Worm (Caenorhabditis elegans) whole organism, L4 larva: Measurements from ENCODE around the gene F36D4.4.

Experiments
- D1046.2 ChIP-seq: fragments of 200-800 bp; sonication (Bioruptor generic); IDR thresholded peaks from 2 replicates; pipeline ENCODE4 v1.3.6; 2022; ENCODE audit warnings: missing genetic modification characterization, missing compliant biosample characterization
- F44E2.7 ChIP-seq: fragments of 200-800 bp; sonication (Bioruptor generic); IDR thresholded peaks from 2 replicates; pipeline ENCODE4 v2.1.2; 2022; ENCODE audit warnings: missing genetic modification characterization, missing compliant biosample characterization
- R02D3.7 ChIP-seq: fragments of 150-350 bp; sonication (generic microtip); optimal IDR thresholded peaks from 3 replicates; lab custom pipeline; 2014; ENCODE audit warnings: missing biosample characterization, missing genetic modification characterization
- aha-1 ChIP-seq: fragments of 150-350 bp; peaks from one replicate; lab custom pipeline; 2014; ENCODE audit warnings: missing biosample characterization, missing genetic modification characterization
- ceh-28 ChIP-seq: fragments of 150-350 bp; optimal IDR thresholded peaks from 2 replicates; lab custom pipeline; 2014; ENCODE audit warnings: missing biosample characterization, missing genetic modification reagents, missing genetic modification characterization
- ceh-44 ChIP-seq: fragments of 200-800 bp; sonication (Bioruptor generic); IDR thresholded peaks from 2 replicates; pipeline ENCODE4 v1.3.6; 2022; ENCODE audit warnings: missing genetic modification reagents, missing genetic modification characterization, missing compliant biosample characterization
- ctbp-1 ChIP-seq: fragments of 200-800 bp; sonication (Bioruptor generic); IDR thresholded peaks from 2 replicates; pipeline ENCODE4 v1.3.6; 2022; ENCODE audit warnings: missing genetic modification reagents, missing genetic modification characterization, missing compliant biosample characterization
- daf-12 ChIP-seq: fragments of 150-350 bp; optimal IDR thresholded peaks from 2 replicates; lab custom pipeline; 2014; ENCODE audit warnings: missing biosample characterization, missing genetic modification reagents, missing genetic modification characterization
- daf-16 ChIP-seq, 3 experiments: sonication (generic microtip); optimal IDR thresholded peaks; 2 replicates each; lab custom pipeline; 2016 to 2017; ENCODE audit warnings: missing genetic modification characterization in 3 of 3, missing genetic modification reagents in 3 of 3, mild to moderate bottlenecking in 2 of 3, missing compliant biosample characterization in 2 of 3, missing biosample characterization in 1 of 3, moderate library complexity in 1 of 3
- daf-8 ChIP-seq: fragments of 200-800 bp; sonication (Bioruptor generic); IDR thresholded peaks from 2 replicates; pipeline ENCODE4 v1.3.6; 2022; ENCODE audit warnings: missing genetic modification characterization, missing compliant biosample characterization
- dmd-9 ChIP-seq: fragments of 200-800 bp; sonication (Bioruptor generic); IDR thresholded peaks from 2 replicates; pipeline ENCODE4 v1.3.6; 2022; ENCODE audit warnings: missing genetic modification reagents, missing genetic modification characterization, missing compliant biosample characterization
- egl-43 ChIP-seq: fragments of 200-800 bp; sonication (Bioruptor generic); IDR thresholded peaks from 2 replicates; pipeline ENCODE4 v1.3.6; 2022; ENCODE audit warnings: missing genetic modification reagents, missing genetic modification characterization, missing compliant biosample characterization
- fkh-10 ChIP-seq: fragments of 150-350 bp; optimal IDR thresholded peaks from 2 replicates; lab custom pipeline; 2014; ENCODE audit warnings: missing biosample characterization, missing genetic modification reagents, missing genetic modification characterization
- gei-8 ChIP-seq: fragments of 200-800 bp; sonication (Bioruptor generic); optimal IDR thresholded peaks from 2 replicates; lab custom pipeline; 2018; ENCODE audit warnings: mild to moderate bottlenecking, missing genetic modification characterization, missing compliant biosample characterization
- hif-1 ChIP-seq, 2 experiments: sonication (generic microtip); optimal IDR thresholded peaks; 2 replicates each; lab custom pipeline; 2016 to 2017; ENCODE audit warnings: missing compliant biosample characterization in 2 of 2, missing genetic modification characterization in 2 of 2, missing genetic modification reagents in 2 of 2, missing genotype in 2 of 2, mild to moderate bottlenecking in 1 of 2
- hlh-11 ChIP-seq: fragments of 200-800 bp; sonication (Bioruptor generic); optimal IDR thresholded peaks from 2 replicates; lab custom pipeline; 2018; ENCODE audit warnings: mild to moderate bottlenecking, missing genetic modification characterization, missing compliant biosample characterization
- jun-1 ChIP-seq: fragments of 150-350 bp; optimal IDR thresholded peaks from 2 replicates; lab custom pipeline; 2014; ENCODE audit warnings: missing biosample characterization, missing genetic modification reagents, missing genetic modification characterization
- lin-13 ChIP-seq: fragments of 150-350 bp; optimal IDR thresholded peaks from 2 replicates; lab custom pipeline; 2014; ENCODE audit warnings: missing biosample characterization, missing genetic modification reagents, missing genetic modification characterization
- lin-29 ChIP-seq: fragments of 200-800 bp; sonication (Bioruptor generic); IDR thresholded peaks from 2 replicates; pipeline ENCODE4 v1.3.6; 2022; ENCODE audit warnings: missing genetic modification reagents, missing genetic modification characterization, missing compliant biosample characterization
- lir-3 ChIP-seq: sonication (generic microtip); optimal IDR thresholded peaks from 2 replicates; lab custom pipeline; 2016; ENCODE audit warnings: mild to moderate bottlenecking, missing genetic modification characterization, missing compliant biosample characterization
- lsy-2 ChIP-seq, 2 experiments: fragments of 150-350 bp in 1 of 2; sonication (generic microtip) in 1 of 2; optimal IDR thresholded peaks; 2 replicates each; lab custom pipeline; 2014 to 2017; ENCODE audit warnings: missing biosample characterization in 2 of 2, missing genetic modification characterization in 2 of 2
- madf-5 ChIP-seq, 2 experiments: fragments of 200-800 bp; sonication (Bioruptor generic); IDR thresholded peaks; 2 replicates each; pipeline ENCODE4 v1.3.6; 2022; ENCODE audit warnings: missing compliant biosample characterization in 2 of 2, missing genetic modification characterization in 2 of 2
- madf-9 ChIP-seq: fragments of 200-800 bp; sonication (Bioruptor generic); conservative IDR thresholded peaks from 2 replicates; pipeline ENCODE4 v1.3.6; 2022; ENCODE audit warnings: missing genetic modification reagents, missing genetic modification characterization, missing compliant biosample characterization
- mep-1 ChIP-seq: fragments of 150-350 bp; sonication (generic microtip); optimal IDR thresholded peaks from 3 replicates; lab custom pipeline; 2014; ENCODE audit warnings: missing biosample characterization, missing genetic modification characterization
- mes-2 ChIP-seq: sonication (generic microtip); optimal IDR thresholded peaks from 2 replicates; lab custom pipeline; 2016; ENCODE audit warnings: missing genotype, mild to moderate bottlenecking, missing genetic modification characterization, missing compliant biosample characterization; ENCODE audit not compliant: poor library complexity, severe bottlenecking
- mxl-2 ChIP-seq: fragments of 200-800 bp; sonication (Bioruptor generic); conservative IDR thresholded peaks from 2 replicates; pipeline ENCODE4 v1.3.6; 2022; ENCODE audit warnings: missing genetic modification reagents, missing genetic modification characterization, missing compliant biosample characterization
- nhr-102 ChIP-seq: sonication (generic microtip); optimal IDR thresholded peaks from 2 replicates; lab custom pipeline; 2016; ENCODE audit warnings: mild to moderate bottlenecking, missing genetic modification characterization, moderate library complexity, missing compliant biosample characterization
- nhr-28 ChIP-seq: fragments of 150-350 bp; optimal IDR thresholded peaks from 2 replicates; lab custom pipeline; 2014; ENCODE audit warnings: missing biosample characterization, missing genetic modification characterization
- nhr-76 ChIP-seq: fragments of 150-350 bp; optimal IDR thresholded peaks from 2 replicates; lab custom pipeline; 2014; ENCODE audit warnings: missing biosample characterization, missing genetic modification characterization
- set-16 ChIP-seq: fragments of 200-800 bp; sonication (Bioruptor generic); IDR thresholded peaks from 2 replicates; pipeline ENCODE4 v1.3.6; 2022; ENCODE audit warnings: missing genetic modification reagents, missing genetic modification characterization, missing compliant biosample characterization
- snpc-1.2 ChIP-seq: fragments of 200-800 bp; sonication (Bioruptor generic); IDR thresholded peaks from 2 replicates; pipeline ENCODE4 v1.3.6; 2022; ENCODE audit warnings: missing genetic modification reagents, missing genetic modification characterization, missing compliant biosample characterization
- snpc-4 ChIP-seq: fragments of 150-350 bp; optimal IDR thresholded peaks from 2 replicates; lab custom pipeline; 2014; ENCODE audit warnings: missing biosample characterization, missing genetic modification characterization
- spr-1 ChIP-seq: sonication (generic microtip); optimal IDR thresholded peaks from 2 replicates; lab custom pipeline; 2016; ENCODE audit warnings: mild to moderate bottlenecking, missing genetic modification characterization, missing compliant biosample characterization
- spr-3 ChIP-seq: fragments of 200-800 bp; sonication (Bioruptor generic); optimal IDR thresholded peaks from 2 replicates; lab custom pipeline; 2018; ENCODE audit warnings: mild to moderate bottlenecking, missing genetic modification characterization, missing compliant biosample characterization
- tag-97 ChIP-seq: fragments of 200-800 bp; sonication (Bioruptor generic); IDR thresholded peaks from 2 replicates; pipeline ENCODE4 v1.3.6; 2022; ENCODE audit warnings: missing genetic modification characterization, missing compliant biosample characterization
- unc-130 ChIP-seq: sonication (generic microtip); optimal IDR thresholded peaks from 2 replicates; lab custom pipeline; 2016; ENCODE audit warnings: missing genetic modification reagents, missing genetic modification characterization, missing compliant biosample characterization
- zfp-3 ChIP-seq: fragments of 200-800 bp; sonication (Bioruptor generic); conservative IDR thresholded peaks from 2 replicates; pipeline ENCODE4 v1.3.6; 2022; ENCODE audit warnings: missing genetic modification reagents, missing genetic modification characterization, missing compliant biosample characterization

Gene F36D4.4

ce11 chrV:9424514-9424913 lies 10.1 kb upstream of the F36D4.4 start (continued):
- TF ChIP-seq mxl-2 (no peak), unc-130 (no peak), daf-12 (tag; lab: Kevin White, UChicago) (no peak), snpc-4 (tag; lab: Kevin White, UChicago) (no peak), madf-5 (GFP tag; IDR thresholded peaks at IDR 0.05; lab: Robert Waterston, UW) (no peak), F44E2.7 (GFP tag; lab: Robert Waterston, UW) (no peak), daf-16 (GFP tag; optimal IDR thresholded peaks at IDR 0.05; lab: Kevin White, UChicago) (no peak), daf-16 (tag; optimal IDR thresholded peaks at IDR 0.05; lab: Kevin White, UChicago) (no peak), nhr-28 (tag; lab: Kevin White, UChicago) (peak; percentile 72), lir-3 (tag; lab: Kevin White, UChicago) (no peak), jun-1 (tag; lab: Kevin White, UChicago) (no peak), lin-29 (GFP tag; lab: Robert Waterston, UW) (no peak), mep-1 (peak; percentile 37), snpc-1.2 (GFP tag; lab: Robert Waterston, UW) (no peak), ceh-28 (tag; lab: Kevin White, UChicago) (peak; percentile 55)

- TF ChIP-seq gei-8 (GFP tag; lab: Kevin White, UChicago) (no peak), lin-29 (GFP tag; lab: Robert Waterston, UW) (no peak), nhr-76 (tag; lab: Kevin White, UChicago) (no peak), daf-8 (no peak), hif-1 (tag; optimal IDR thresholded peaks at IDR 0.05; lab: Kevin White, UChicago) (no peak), hlh-11 (no peak), lin-13 (no peak)
Observed at ce11 chrV:9423539-9423938, 9.1 kb upstream of the F36D4.4 start.

- TF ChIP-seq aha-1 (peak; percentile 81), lsy-2 (tag; optimal IDR thresholded peaks at IDR 0.05; lab: Kevin White, UChicago) (no peak), ceh-44 (GFP tag; lab: Robert Waterston, UW) (no peak), mes-2 (tag; lab: Kevin White, UChicago) (peak; percentile 12), set-16 (GFP tag; lab: Robert Waterston, UW) (peak; percentile 25; the same call in 1 of the 2 replicates), madf-9 (peak; percentile 44; the same call in 1 of the 2 replicates)
- TF ChIP-seq, all 104 proteins: peak for 4
Observed at ce11 chrV:9422745-9423144, 8.3 kb upstream of the F36D4.4 start.

- TF ChIP-seq lir-3 (tag; lab: Kevin White, UChicago) = no peak
- TF ChIP-seq mep-1 = no peak
- TF ChIP-seq fkh-10 (GFP tag; lab: Kevin White, UChicago) = no peak
- no peak for TF ChIP-seq mxl-2
- no peak for TF ChIP-seq tag-97 (GFP tag; lab: Robert Waterston, UW)
- TF ChIP-seq ceh-28 (tag; lab: Kevin White, UChicago) = no peak
- TF ChIP-seq egl-43 (GFP tag; lab: Robert Waterston, UW) = no peak
- no peak for TF ChIP-seq gei-8 (GFP tag; lab: Kevin White, UChicago)
- no peak for TF ChIP-seq dmd-9 (GFP tag; lab: Robert Waterston, UW)
- TF ChIP-seq nhr-102 (tag; lab: Kevin White, UChicago) = no peak
- TF ChIP-seq D1046.2 (GFP tag; lab: Robert Waterston, UW) = no peak
- no peak for TF ChIP-seq hlh-11
- TF ChIP-seq spr-1 = no peak
- no peak for TF ChIP-seq unc-130
- no peak for TF ChIP-seq madf-9
- TF ChIP-seq zfp-3 (GFP tag; lab: Robert Waterston, UW) = no peak
- TF ChIP-seq ctbp-1 (GFP tag; lab: Robert Waterston, UW) = no peak
- no peak for TF ChIP-seq R02D3.7 (tag; lab: Kevin White, UChicago)
- TF ChIP-seq spr-3 (GFP tag; lab: Kevin White, UChicago) = no peak
Observed at ce11 chrV:9416624-9417023, 2.2 kb upstream of the F36D4.4 start, which contains the start of gene F36D4.1. Gene F36D4.1 (plus strand): TSS chrV:9416924.
